Worm (Caenorhabditis elegans): ENCODE data around the gene irld-28.
A peak's percentile ranks its signal among the peaks of the same experiment; 100 is the strongest.
"Not testable (repeated sequence)": the region's sequence is repeated elsewhere in the genome, so short reads cannot be mapped to it uniquely, and the experiment has no call there.

The irld-28 gene

ce11 chrV:2332837-2333236, 3.2 kb downstream of the irld-28 start:
- TF ChIP-seq mcd-1 (GFP tag; IDR thresholded peaks at IDR 0.05) = peak; percentile 52
- TF ChIP-seq madf-6 (GFP tag; IDR thresholded peaks at IDR 0.05) = 0 out of 2 replicates have a peak, but pooled peaks have one; percentile 7
- peak; percentile 72; the same call in 1 of the 2 replicates for TF ChIP-seq egrh-3 (GFP tag; IDR thresholded peaks at IDR 0.05)
- not testable (repeated sequence) for TF ChIP-seq snpc-4 (GFP tag; optimal IDR thresholded peaks at IDR 0.05)
- TF ChIP-seq snpc-4 (tag; optimal IDR thresholded peaks at IDR 0.05) = peak in 1 of 4 experiments; percentile 8
- 0 out of 2 replicates have a peak, but pooled peaks have one; percentile 70 for TF ChIP-seq aptf-3 (GFP tag; IDR thresholded peaks at IDR 0.05)

- not testable (repeated sequence) for TF ChIP-seq B0035.1 (tag; optimal IDR thresholded peaks at IDR 0.05); ZK185.1 (tag; optimal IDR thresholded peaks at IDR 0.05; ENCODE audit: poor library complexity, severe bottlenecking); cebp-2 (GFP tag; IDR thresholded peaks at IDR 0.05)
Observed at ce11 chrV:2331616-2332015, 4.4 kb downstream of the irld-28 start, which contains the start of gene irld-32. Gene irld-32, plus strand, starts transcription at chrV:2331916.

ce11 chrV:2330129-2330528, 5.9 kb downstream of the irld-28 start, which contains the start of gene pud-1.1:
Gene pud-1.1, plus strand, starts transcription at chrV:2330429.
- TF ChIP-seq lin-35 (GFP tag; optimal IDR thresholded peaks at IDR 0.05); D2030.7 (GFP tag; IDR thresholded peaks at IDR 0.05); tbx-9 (tag; optimal IDR thresholded peaks at IDR 0.05; ENCODE audit: borderline replicate concordance): not testable (repeated sequence)

DNA sequence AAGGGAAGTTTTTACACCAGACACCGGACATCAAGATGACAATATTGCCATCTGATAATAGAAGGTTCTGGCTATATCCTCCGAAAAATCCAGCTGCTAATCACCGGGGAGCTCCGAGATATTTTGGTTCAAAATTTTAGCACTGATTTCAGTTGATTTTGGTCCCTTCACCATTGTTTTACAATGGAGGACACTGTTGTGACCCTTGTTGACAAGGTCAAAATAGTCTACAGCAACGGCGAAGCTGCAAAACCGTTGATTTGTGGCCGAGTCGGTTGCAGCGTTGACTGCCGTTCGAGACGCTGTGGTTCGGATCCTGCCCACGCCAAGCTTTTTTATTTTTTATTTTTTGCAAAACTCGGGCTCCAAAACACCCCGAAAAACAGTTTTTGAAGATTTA, 8.2 kb downstream of the irld-28 start:
- not testable (repeated sequence) for TF ChIP-seq rpc-1 (optimal IDR thresholded peaks at IDR 0.05)
- TF ChIP-seq rpc-1 (tag; optimal IDR thresholded peaks at IDR 0.05) (peak; percentile 43), tbp1 (GFP tag; optimal IDR thresholded peaks at IDR 0.05) (peak; percentile 68), B0261.1 (tag; optimal IDR thresholded peaks at IDR 0.05) (peak; percentile 53)

DNA sequence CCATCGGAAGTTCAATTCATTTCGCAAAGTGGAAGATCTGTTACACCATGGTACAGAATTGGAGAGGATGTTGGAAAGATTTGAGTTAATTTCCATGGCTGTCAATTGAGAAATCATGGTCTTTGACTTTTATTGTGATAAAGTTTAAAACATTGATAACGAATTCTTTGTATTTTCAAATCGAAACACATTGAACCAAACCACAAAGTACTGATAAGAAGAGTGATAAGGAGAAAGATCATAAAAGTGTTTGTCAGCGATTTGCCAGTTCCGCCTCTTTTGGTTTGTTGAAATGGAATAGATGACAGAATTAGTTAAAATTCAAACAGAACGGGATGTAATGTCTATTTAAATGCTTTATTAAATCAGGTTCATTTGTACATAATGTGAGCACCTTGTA, 8.9 kb downstream of the irld-28 start:
- TF ChIP-seq hmg-1.2 (GFP tag; IDR thresholded peaks at IDR 0.05) (no peak), F39B2.1 (GFP tag; IDR thresholded peaks at IDR 0.05) (no peak), C06A6.2 (GFP tag; conservative IDR thresholded peaks at IDR 0.05) (no peak), F22D6.2 (tag; optimal IDR thresholded peaks at IDR 0.05) (no peak), madf-6 (GFP tag; IDR thresholded peaks at IDR 0.05) (no peak), ztf-25 (GFP tag; IDR thresholded peaks at IDR 0.05) (no peak), F37B4.10 (GFP tag; IDR thresholded peaks at IDR 0.05) (no peak), atf-7 (tag; optimal IDR thresholded peaks at IDR 0.05) (peak; percentile 35), nfyb-1 (GFP tag; IDR thresholded peaks at IDR 0.05) (0 out of 2 replicates have a peak, but pooled peaks have one; percentile 8), efl-1 (GFP tag; optimal IDR thresholded peaks at IDR 0.05) (no peak), somi-1 (GFP tag; optimal IDR thresholded peaks at IDR 0.05) (no peak), nhr-80 (tag; optimal IDR thresholded peaks at IDR 0.05) (peak; percentile 83), mcd-1 (GFP tag; IDR thresholded peaks at IDR 0.05) (no peak)

- no peak for TF ChIP-seq let-607 (tag; optimal IDR thresholded peaks at IDR 0.05)
- no peak for TF ChIP-seq egrh-3 (GFP tag; IDR thresholded peaks at IDR 0.05)
- no peak for TF ChIP-seq hsf-1 (GFP tag; IDR thresholded peaks at IDR 0.05)
- TF ChIP-seq Y56A3A.18 (GFP tag; IDR thresholded peaks at IDR 0.05) = no peak
- no peak for TF ChIP-seq lsy-27 (tag; optimal IDR thresholded peaks at IDR 0.05; ENCODE audit: borderline replicate concordance, insufficient read depth)
- TF ChIP-seq sptf-2 (GFP tag; optimal IDR thresholded peaks at IDR 0.05) = no peak
- no peak for TF ChIP-seq snpc-3.4 (tag; optimal IDR thresholded peaks at IDR 0.05)
- no peak for TF ChIP-seq dox-1 (GFP tag; IDR thresholded peaks at IDR 0.05)
- TF ChIP-seq C17E4.6 (GFP tag; IDR thresholded peaks at IDR 0.05) = no peak
- TF ChIP-seq ztf-25 (GFP tag; IDR thresholded peaks at IDR 0.05) = no peak
- TF ChIP-seq F49E8.2 (tag; optimal IDR thresholded peaks at IDR 0.05; ENCODE audit: insufficient read depth) = no peak
- no peak for TF ChIP-seq Y53G8AR.9 (GFP tag; conservative IDR thresholded peaks at IDR 0.05)
- TF ChIP-seq nhr-120 (GFP tag; IDR thresholded peaks at IDR 0.05) = no peak
- TF ChIP-seq madf-3 (GFP tag; IDR thresholded peaks at IDR 0.05) = no peak
- TF ChIP-seq atf-7 (tag; optimal IDR thresholded peaks at IDR 0.05) = no peak
Observed at ce11 chrV:2326378-2326777, 9.7 kb downstream of the irld-28 start, which contains the start of gene pud-4. Gene pud-4, plus strand, starts transcription at chrV:2326678.
